Fruit fly (Drosophila melanogaster) whole organism, prepupa: ENCODE results near the gene Cyp313a1.

Experiments
- CG11762 ChIP-seq: fragments of 200-800 bp; sonication (Bioruptor generic); optimal IDR thresholded peaks from 3 replicates; lab custom pipeline; 2016; ENCODE audit warnings: missing biosample characterization, missing genetic modification characterization; ENCODE audit not compliant: insufficient read depth
- CG3032 ChIP-seq: fragments of 200-800 bp; optimal IDR thresholded peaks from 2 replicates; lab custom pipeline; 2019; ENCODE audit warnings: missing biosample characterization, mild to moderate bottlenecking, missing genetic modification characterization, moderate library complexity
- CG34406 ChIP-seq: fragments of 200-800 bp; sonication (Bioruptor generic); optimal IDR thresholded peaks from 3 replicates; lab custom pipeline; 2016; ENCODE audit warnings: missing biosample characterization, missing genetic modification characterization
- CG8319 ChIP-seq: fragments of 200-800 bp; sonication (Bioruptor generic); optimal IDR thresholded peaks from 3 replicates; lab custom pipeline; 2016; ENCODE audit warnings: missing biosample characterization, missing genetic modification characterization
- fd59A ChIP-seq: fragments of 200-800 bp; sonication (Bioruptor generic); optimal IDR thresholded peaks from 2 replicates; lab custom pipeline; 2017; ENCODE audit warnings: missing biosample characterization, mild to moderate bottlenecking, missing genetic modification characterization, missing genetic modification reagents
- fkh ChIP-seq: fragments of 200-800 bp; sonication (Bioruptor generic); optimal IDR thresholded peaks from 3 replicates; lab custom pipeline; 2017; ENCODE audit warnings: missing biosample characterization, mild to moderate bottlenecking, missing genetic modification characterization, moderate library complexity
- vri ChIP-seq: fragments of 200-800 bp; sonication (Bioruptor generic); optimal IDR thresholded peaks from 3 replicates; lab custom pipeline; 2016; ENCODE audit warnings: missing biosample characterization, mild to moderate bottlenecking, missing genetic modification characterization

DNA sequence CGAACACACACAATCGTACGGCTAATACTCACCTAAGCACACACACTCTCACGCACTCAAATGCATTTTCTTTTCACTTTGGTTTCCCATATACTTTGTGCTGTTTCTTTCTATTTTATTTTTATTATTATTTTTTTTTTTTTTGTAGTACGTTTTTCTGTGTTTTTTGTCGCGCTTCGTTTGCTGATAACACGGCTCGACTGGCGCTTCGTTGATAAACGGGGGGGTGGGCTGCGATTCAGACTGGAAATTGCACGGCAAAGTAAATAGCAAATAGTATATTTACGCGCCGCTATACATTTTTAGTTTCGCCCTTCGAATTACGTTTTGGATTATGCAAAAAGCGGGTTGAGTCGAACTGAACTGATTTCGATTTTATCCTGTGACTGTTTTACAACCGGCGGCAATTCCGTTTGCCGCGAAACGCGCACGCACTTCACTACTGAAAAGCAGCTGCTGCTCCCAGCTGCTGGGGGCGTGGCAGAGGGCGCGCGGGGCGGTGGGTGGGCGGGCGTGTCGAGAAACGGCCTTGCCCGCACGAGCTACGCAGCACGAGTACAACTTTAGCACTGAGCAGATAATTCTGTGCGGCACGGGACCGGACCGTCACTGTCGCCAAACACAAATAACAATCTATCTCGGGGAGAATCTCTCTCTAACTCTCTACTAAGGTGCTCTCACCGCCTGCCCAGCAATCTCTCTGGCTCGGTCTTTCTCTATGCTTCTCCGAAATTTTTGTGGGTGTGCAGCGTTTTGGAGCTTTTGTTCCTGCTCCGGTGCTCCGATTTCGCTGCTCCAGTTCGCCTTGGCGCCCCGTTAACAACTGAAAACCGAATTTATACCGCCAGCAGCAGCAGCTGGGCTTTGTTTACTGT lies 36.9 kb downstream of the Cyp313a1 start, which contains the start of gene Pde6:
- TF ChIP-seq CG8319 (GFP tag; lab: Kevin White, UChicago) = no peak
- no peak for TF ChIP-seq fd59A (GFP tag; lab: Kevin White, UChicago)
- TF ChIP-seq vri (GFP tag; lab: Kevin White, UChicago) = no peak
- TF ChIP-seq fkh = peak; percentile 5
- peak; percentile 40 for TF ChIP-seq CG34406 (GFP tag; lab: Kevin White, UChicago)
- TF ChIP-seq CG3032 (tag; lab: Kevin White, UChicago) = peak; percentile 33
- TF ChIP-seq CG11762 (GFP tag; lab: Kevin White, UChicago) = no peak
